Fruit fly (Drosophila melanogaster): Measurements from ENCODE around the gene CG44215.

CG44215 gene

DNA sequence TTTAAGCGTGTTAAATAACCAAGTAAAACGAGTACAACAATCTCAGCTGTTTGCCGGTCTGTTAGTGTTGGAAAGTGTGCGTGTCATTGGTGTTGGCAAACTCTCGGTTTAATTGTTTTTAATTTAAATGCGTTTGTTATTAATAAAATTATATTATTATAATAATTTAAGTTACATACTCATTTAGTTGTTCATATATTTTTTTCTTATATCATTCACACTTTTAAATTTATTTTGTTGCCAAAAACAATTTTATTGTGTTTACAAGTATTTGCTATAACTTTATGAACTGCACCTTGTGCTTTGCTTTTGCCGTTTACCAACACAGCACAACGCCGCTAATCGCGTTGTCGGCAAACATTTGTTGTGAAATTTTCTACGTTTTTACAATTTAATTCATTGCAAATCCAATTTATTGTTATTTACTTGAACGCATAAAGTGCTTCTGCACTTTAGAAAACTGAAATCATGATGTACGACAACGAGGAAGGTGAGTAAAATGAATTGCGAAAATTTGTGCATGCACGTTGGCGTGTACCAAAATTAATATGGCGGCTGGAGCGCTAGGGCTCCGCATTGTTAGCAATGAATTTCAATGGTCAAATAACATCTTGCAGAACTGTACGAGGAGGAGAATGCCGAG is 28.6 kb downstream of the CG44215 start, which contains the start of the genes 140up and Polr2B (continued):
- TF ChIP-seq sim (GFP tag; IDR thresholded peaks at IDR 0.05) (0 out of 2 replicates have a peak, but pooled peaks have one; percentile 27), CG42726 (GFP tag; IDR thresholded peaks at IDR 0.05; ENCODE audit: partially characterized antibody) (no peak), Hr78 (GFP tag; optimal IDR thresholded peaks at IDR 0.05) (no peak), CG3407 (GFP tag; optimal IDR thresholded peaks at IDR 0.05) (peak; percentile 86), pita (GFP tag; optimal IDR thresholded peaks at IDR 0.05) (no peak), CG31441 (GFP tag; IDR thresholded peaks at IDR 0.05) (peak; percentile 94), bcd (GFP tag; optimal IDR thresholded peaks at IDR 0.05) (peak; percentile 93), Neu2 (GFP tag; optimal IDR thresholded peaks at IDR 0.05; ENCODE audit: borderline replicate concordance) (no peak), CG3847 (GFP tag; IDR thresholded peaks at IDR 0.05) (peak; percentile 97), CG10274 (GFP tag; optimal IDR thresholded peaks at IDR 0.05) (peak; percentile 64), HmgZ (tag; optimal IDR thresholded peaks at IDR 0.05) (peak; percentile 93), shn (GFP tag; optimal IDR thresholded peaks at IDR 0.05) (peak; percentile 74), CG30403 (GFP tag; optimal IDR thresholded peaks at IDR 0.05) (peak; percentile 97), CG8924 (tag; optimal IDR thresholded peaks at IDR 0.05) (peak; percentile 94), trh (GFP tag; optimal IDR thresholded peaks at IDR 0.05) (peak; percentile 84), dysf (GFP tag; IDR thresholded peaks at IDR 0.05) (peak; percentile 95), da (GFP tag; optimal IDR thresholded peaks at IDR 0.05) (peak; percentile 49), Xbp1 (GFP tag; optimal IDR thresholded peaks at IDR 0.05) (peak; percentile 96), h (optimal IDR thresholded peaks at IDR 0.05) (no peak), stc (GFP tag; IDR thresholded peaks at IDR 0.05) (peak; percentile 89), CG17328 (GFP tag; IDR thresholded peaks at IDR 0.05) (peak; percentile 87), insv (GFP tag; optimal IDR thresholded peaks at IDR 0.05) (peak in 1 of 2 experiments; percentile 69), Hr51 (GFP tag; optimal IDR thresholded peaks at IDR 0.05) (peak; percentile 83 to 93), tup (GFP tag; optimal IDR thresholded peaks at IDR 0.05) (peak; percentile 78), CG9876 (GFP tag; optimal IDR thresholded peaks at IDR 0.05) (peak; percentile 55), dan (GFP tag; IDR thresholded peaks at IDR 0.05) (peak; percentile 37; the same call in 1 of the 2 replicates), croc (GFP tag; conservative IDR thresholded peaks at IDR 0.05) (peak; percentile 86), CG14441 (GFP tag; IDR thresholded peaks at IDR 0.05) (peak; percentile 92), Kr (GFP tag; optimal IDR thresholded peaks at IDR 0.05) (no peak), Hmr (GFP tag; optimal IDR thresholded peaks at IDR 0.05) (peak; percentile 94), CG10979 (tag; optimal IDR thresholded peaks at IDR 0.05) (peak; percentile 90), ab (GFP tag; optimal IDR thresholded peaks at IDR 0.05) (peak; percentile 62), gsb-n (tag; optimal IDR thresholded peaks at IDR 0.05) (peak; percentile 92), sqz (GFP tag; optimal IDR thresholded peaks at IDR 0.05) (peak; percentile 80), CG4328 (GFP tag; optimal IDR thresholded peaks at IDR 0.05) (peak; percentile 92), CG11247 (GFP tag; IDR thresholded peaks at IDR 0.05) (peak; percentile 91), CG15514 (GFP tag; optimal IDR thresholded peaks at IDR 0.05) (peak; percentile 82), B-H1 (GFP tag; IDR thresholded peaks at IDR 0.05) (peak; percentile 87), pb (GFP tag; optimal IDR thresholded peaks at IDR 0.05) (peak; percentile 42), wor (GFP tag; IDR thresholded peaks at IDR 0.05) (peak; percentile 88), sc (optimal IDR thresholded peaks at IDR 0.05) (no peak), sc (GFP tag; optimal IDR thresholded peaks at IDR 0.05) (peak; percentile 88), ro (GFP tag; IDR thresholded peaks at IDR 0.05) (peak; percentile 57; the same call in 1 of the 2 replicates), Oaz (GFP tag; IDR thresholded peaks at IDR 0.05) (peak; percentile 63), CG6272 (GFP tag; IDR thresholded peaks at IDR 0.05) (peak; percentile 93), CG2129 (GFP tag; IDR thresholded peaks at IDR 0.05; ENCODE audit: partially characterized antibody) (no peak), ewg (GFP tag; optimal IDR thresholded peaks at IDR 0.05) (peak; percentile 81), Bteb2 (GFP tag; optimal IDR thresholded peaks at IDR 0.05) (peak; percentile 52), ara (GFP tag; IDR thresholded peaks at IDR 0.05) (peak; percentile 91), MTF-1 (GFP tag; optimal IDR thresholded peaks at IDR 0.05; ENCODE audit: borderline replicate concordance) (peak; percentile 67)

Data from whole organism, embryonic.